Worm (Caenorhabditis elegans): ENCODE results near the gene Y97E10AR.8.

Gene Y97E10AR.8

DNA sequence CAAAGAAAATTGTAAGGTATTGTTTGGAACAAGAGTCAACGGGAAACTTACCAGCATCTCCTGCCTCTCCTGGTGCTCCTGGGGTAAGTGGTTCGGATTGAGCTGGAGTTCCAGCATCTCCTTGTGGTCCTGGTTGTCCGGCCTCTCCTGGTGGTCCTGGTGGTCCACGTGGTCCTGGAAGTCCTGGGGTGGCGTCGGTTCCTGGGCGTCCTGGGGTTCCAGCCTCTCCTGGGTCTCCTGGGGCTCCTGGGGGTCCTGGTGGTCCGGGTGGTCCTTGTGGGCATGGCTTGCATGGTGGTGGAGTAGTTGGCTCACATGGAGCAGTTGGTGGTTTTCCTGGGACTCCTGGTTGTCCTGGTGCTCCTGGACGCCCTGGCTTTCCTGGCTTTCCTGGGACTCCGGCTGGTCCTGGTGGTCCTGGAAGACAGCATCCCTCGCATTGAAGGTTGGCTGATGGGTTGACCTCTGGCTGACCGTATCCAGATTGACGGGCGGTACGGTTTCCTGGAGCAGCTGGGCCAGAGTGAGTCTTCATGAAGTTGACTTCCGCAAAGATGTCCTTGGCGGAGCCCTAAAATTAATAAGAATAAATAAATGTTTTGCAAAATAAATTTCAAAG is 45.1 kb downstream of the Y97E10AR.8 start:
- no peak for TF ChIP-seq hmg-11 (tag; optimal IDR thresholded peaks at IDR 0.05)

DNA sequence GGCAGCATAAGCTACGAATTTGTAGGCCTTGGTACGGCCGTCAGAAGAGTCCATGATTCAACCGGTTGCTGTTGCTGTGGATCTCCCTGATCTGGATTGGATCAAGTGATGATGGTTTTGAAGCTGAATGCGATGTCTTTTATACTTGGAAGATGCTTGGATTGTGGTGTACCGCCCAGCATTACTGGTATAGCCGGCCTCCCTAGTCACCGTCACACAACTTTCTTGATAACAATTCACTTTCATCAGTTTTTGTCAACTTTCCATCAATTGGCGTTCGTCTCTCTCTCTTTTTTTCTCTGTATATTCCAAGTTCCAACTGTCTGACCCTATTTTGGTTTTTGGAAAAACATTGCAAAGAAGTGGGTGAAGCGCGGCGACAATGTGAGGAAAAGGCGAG is 45.7 kb downstream of the Y97E10AR.8 start, which contains the start of gene col-43:
Gene col-43 (minus strand): TSS at position 101 of the 400 bp plus-strand sequence.
- TF ChIP-seq nhr-12 (tag; optimal IDR thresholded peaks at IDR 0.05) (no peak), eor-1 (tag; optimal IDR thresholded peaks at IDR 0.05) (no peak), daf-12 (tag; optimal IDR thresholded peaks at IDR 0.05) (no peak), egl-5 (tag; optimal IDR thresholded peaks at IDR 0.05) (no peak), nhr-237 (tag; optimal IDR thresholded peaks at IDR 0.05) (no peak)

DNA sequence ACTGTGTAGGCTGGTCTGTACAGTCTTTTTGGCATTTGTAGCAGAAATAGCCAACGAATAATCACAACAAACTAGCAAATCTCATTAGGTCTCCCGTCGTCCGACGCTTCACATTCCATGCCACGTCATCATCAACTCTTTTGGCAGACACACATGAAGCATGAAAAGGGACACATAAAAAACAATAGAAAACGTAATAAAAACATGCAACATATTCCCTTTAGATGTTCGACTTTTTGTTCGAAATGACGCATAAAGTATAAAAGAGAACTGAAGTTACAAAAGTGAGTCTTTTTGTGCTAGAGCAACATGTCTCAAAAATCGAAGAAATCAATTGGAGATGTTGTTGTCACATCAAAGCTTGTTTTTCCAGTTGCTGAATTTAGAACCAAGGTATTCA is 46.8 kb downstream of the Y97E10AR.8 start, which contains the start of gene sth-1:
Gene sth-1 (plus strand): TSS at position 301 of the 400 bp plus-strand sequence.
- TF ChIP-seq eor-1 (tag; optimal IDR thresholded peaks at IDR 0.05), result no peak
- no peak for TF ChIP-seq jun-1 (tag; optimal IDR thresholded peaks at IDR 0.05)
- no peak for TF ChIP-seq lsy-12 (tag; optimal IDR thresholded peaks at IDR 0.05)
- no peak for TF ChIP-seq elt-1 (tag; optimal IDR thresholded peaks at IDR 0.05)
- no peak for TF ChIP-seq nhr-25 (tag; optimal IDR thresholded peaks at IDR 0.05)
- TF ChIP-seq snpc-4 (tag; optimal IDR thresholded peaks at IDR 0.05), result no peak

DNA sequence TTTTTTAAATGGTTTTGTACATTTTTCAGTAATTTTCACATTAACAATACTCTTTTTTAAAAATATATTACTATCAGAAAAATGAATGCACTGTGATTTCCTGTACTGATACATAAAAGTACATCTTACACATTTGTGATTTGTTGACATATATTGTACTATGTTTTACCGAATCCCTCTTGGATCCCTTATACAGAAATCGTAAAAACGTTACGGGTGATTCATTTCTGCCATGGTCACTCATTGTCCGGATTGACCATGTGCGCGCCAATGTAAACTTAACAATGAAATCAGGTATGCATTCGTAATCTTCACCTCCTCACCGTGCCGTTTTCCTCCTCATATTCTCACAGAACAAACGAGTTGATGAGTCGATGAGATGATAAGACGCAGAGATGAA is 49.0 kb downstream of the Y97E10AR.8 start, which contains the start of gene ZC513.2:
Gene ZC513.2 (plus strand): TSS at position 301 of the 400 bp plus-strand sequence.
- TF ChIP-seq ceh-9 (tag; optimal IDR thresholded peaks at IDR 0.05) (no peak), ceh-16 (tag; optimal IDR thresholded peaks at IDR 0.05) (no peak), pqm-1 (tag; optimal IDR thresholded peaks at IDR 0.05) (no peak), egl-5 (tag; optimal IDR thresholded peaks at IDR 0.05) (no peak), ceh-82 (tag; optimal IDR thresholded peaks at IDR 0.05) (no peak), lsy-12 (tag; optimal IDR thresholded peaks at IDR 0.05) (no peak), ztf-11 (tag; optimal IDR thresholded peaks at IDR 0.05) (no peak), ama-1 (optimal IDR thresholded peaks at IDR 0.05) (no peak), unc-62 (GFP tag; optimal IDR thresholded peaks at IDR 0.05) (no peak), nfya-1 (tag; optimal IDR thresholded peaks at IDR 0.05; ENCODE audit: insufficient read depth) (no peak)

DNA sequence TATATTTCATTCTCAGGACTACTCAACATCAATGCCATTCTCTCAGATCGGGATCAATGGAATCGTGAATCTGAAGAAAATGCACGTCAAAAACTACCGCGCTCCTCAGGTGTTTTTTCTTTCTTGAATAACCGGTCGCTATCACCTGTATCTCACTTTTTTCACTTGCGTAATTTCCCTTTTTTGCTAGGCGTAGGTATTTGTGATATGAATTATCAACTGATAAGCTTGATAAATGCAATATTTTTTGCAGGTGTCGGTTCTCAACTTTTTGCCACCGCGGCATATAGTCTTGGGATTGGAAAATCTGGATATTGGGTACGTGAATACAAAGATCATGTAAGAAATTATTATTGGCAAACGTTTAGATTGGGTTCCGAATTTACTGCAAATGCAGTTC is 50.1 kb downstream of the Y97E10AR.8 start:
- TF ChIP-seq nhr-12 (tag; optimal IDR thresholded peaks at IDR 0.05) (no peak), mdl-1 (tag; optimal IDR thresholded peaks at IDR 0.05) (no peak), nhr-76 (tag; optimal IDR thresholded peaks at IDR 0.05) (no peak), mml-1 (tag; optimal IDR thresholded peaks at IDR 0.05) (no peak), fkh-2 (tag; optimal IDR thresholded peaks at IDR 0.05) (no peak), ceh-82 (tag; optimal IDR thresholded peaks at IDR 0.05) (no peak), pha-4 (tag; optimal IDR thresholded peaks at IDR 0.05) (no peak), zag-1 (tag; optimal IDR thresholded peaks at IDR 0.05) (no peak), ceh-28 (tag; optimal IDR thresholded peaks at IDR 0.05) (no peak), unc-39 (tag; optimal IDR thresholded peaks at IDR 0.05) (no peak), skn-1 (tag; optimal IDR thresholded peaks at IDR 0.05) (no peak), lin-39 (tag; optimal IDR thresholded peaks at IDR 0.05) (no peak), ceh-9 (tag; optimal IDR thresholded peaks at IDR 0.05) (no peak), hmg-11 (tag; optimal IDR thresholded peaks at IDR 0.05) (no peak), fos-1 (tag; optimal IDR thresholded peaks at IDR 0.05) (no peak), nhr-25 (tag; optimal IDR thresholded peaks at IDR 0.05) (no peak), egl-5 (tag; optimal IDR thresholded peaks at IDR 0.05) (no peak)
